Worm (Caenorhabditis elegans): ENCODE data around the gene rpoa-12.
A peak's percentile ranks its signal among the peaks of the same experiment; 100 is the strongest.

ce11 chrV:14414964-14415564, 8.0 kb downstream of the rpoa-12 start, which contains the start of the genes nxf-1 and C15H11.11:
- TF ChIP-seq elt-3 (tag; optimal IDR thresholded peaks at IDR 0.05): peak in 2 of 6 experiments; percentile 32 to 51
- TF ChIP-seq mdl-1 (tag; optimal IDR thresholded peaks at IDR 0.05): peak in 1 of 2 experiments; percentile 74
- TF ChIP-seq nhr-84 (tag; optimal IDR thresholded peaks at IDR 0.05): no peak
- peak; percentile 21 for TF ChIP-seq lin-15B (tag; optimal IDR thresholded peaks at IDR 0.05)
- TF ChIP-seq mep-1 (tag; optimal IDR thresholded peaks at IDR 0.05): peak; percentile 89

Measured in whole organism, L1 larva.